Fruit fly (Drosophila melanogaster): ENCODE results near the gene Ugt35B1.

Gene Ugt35B1

dm6 chr3R:11200885-11201421 lies 30.9 kb upstream of the Ugt35B1 start (continued):
- TF ChIP-seq CG10267 (tag; optimal IDR thresholded peaks at IDR 0.05) = peak; percentile 15
- peak; percentile 29 for TF ChIP-seq CrebB (tag; optimal IDR thresholded peaks at IDR 0.05)
- TF ChIP-seq BtbVII (GFP tag; optimal IDR thresholded peaks at IDR 0.05) = peak; percentile 9
- peak; percentile 63 for TF ChIP-seq CG3281 (GFP tag; optimal IDR thresholded peaks at IDR 0.05)
- peak; percentile 61; the same call in 1 of the 4 replicates for TF ChIP-seq chinmo (GFP tag; IDR thresholded peaks at IDR 0.05; ENCODE audit: partially characterized antibody)
- no peak for TF ChIP-seq CG12744 (GFP tag; optimal IDR thresholded peaks at IDR 0.05)
- no peak for TF ChIP-seq fd64A (GFP tag; optimal IDR thresholded peaks at IDR 0.05)
- no peak for TF ChIP-seq CkIIα-i1 (GFP tag; IDR thresholded peaks at IDR 0.05)
- TF ChIP-seq salm (tag; optimal IDR thresholded peaks at IDR 0.05) = peak; percentile 20
- TF ChIP-seq row (GFP tag; IDR thresholded peaks at IDR 0.05) = peak; percentile 92
- TF ChIP-seq CG12104 (GFP tag; optimal IDR thresholded peaks at IDR 0.05) = peak; percentile 51
- peak; percentile 40 for TF ChIP-seq Abd-B (GFP tag; optimal IDR thresholded peaks at IDR 0.05)
- TF ChIP-seq ap (GFP tag; IDR thresholded peaks at IDR 0.05) = no peak
- peak; percentile 63 for TF ChIP-seq scrt (GFP tag; optimal IDR thresholded peaks at IDR 0.05)
- TF ChIP-seq ATbp (GFP tag; optimal IDR thresholded peaks at IDR 0.05) = no peak
- TF ChIP-seq CG3995 (GFP tag; optimal IDR thresholded peaks at IDR 0.05) = peak; percentile 35
- TF ChIP-seq CG1792 (GFP tag; optimal IDR thresholded peaks at IDR 0.05) = no peak
- TF ChIP-seq btn (GFP tag; optimal IDR thresholded peaks at IDR 0.05) = no peak
- TF ChIP-seq gro (GFP tag; optimal IDR thresholded peaks at IDR 0.05) = no peak
- TF ChIP-seq CG3847 (GFP tag; IDR thresholded peaks at IDR 0.05) = peak; percentile 40
- TF ChIP-seq Sry-δ (GFP tag; optimal IDR thresholded peaks at IDR 0.05) = no peak
- peak; percentile 65 for TF ChIP-seq exex (tag; optimal IDR thresholded peaks at IDR 0.05)
- TF ChIP-seq stwl (tag; optimal IDR thresholded peaks at IDR 0.05) = no peak
- TF ChIP-seq ken (GFP tag; IDR thresholded peaks at IDR 0.05) = no peak
- peak; percentile 52; the same call in 1 of the 3 replicates for TF ChIP-seq CG11695 (GFP tag; IDR thresholded peaks at IDR 0.05)
- peak; percentile 61 for TF ChIP-seq nmo (GFP tag; optimal IDR thresholded peaks at IDR 0.05)
- TF ChIP-seq Sin3A (optimal IDR thresholded peaks at IDR 0.05) = no peak
- peak; percentile 26 for TF ChIP-seq Deaf1 (tag; optimal IDR thresholded peaks at IDR 0.05)
- TF ChIP-seq Max (GFP tag; optimal IDR thresholded peaks at IDR 0.05) = peak; percentile 56
- TF ChIP-seq CG12155 (GFP tag; optimal IDR thresholded peaks at IDR 0.05) = peak; percentile 42
- TF ChIP-seq Xrp1 (GFP tag; IDR thresholded peaks at IDR 0.05) = no peak
- TF ChIP-seq gcm2 (GFP tag; optimal IDR thresholded peaks at IDR 0.05) = no peak
- TF ChIP-seq CG4820 (GFP tag; optimal IDR thresholded peaks at IDR 0.05) = peak; percentile 28
- TF ChIP-seq mam (GFP tag; optimal IDR thresholded peaks at IDR 0.05) = peak; percentile 38
- TF ChIP-seq fd102C (GFP tag; optimal IDR thresholded peaks at IDR 0.05) = no peak
- peak; percentile 36 for TF ChIP-seq CG4424 (GFP tag; optimal IDR thresholded peaks at IDR 0.05)
- TF ChIP-seq Hr78 (GFP tag; optimal IDR thresholded peaks at IDR 0.05) = peak in 1 of 2 experiments; percentile 64
- TF ChIP-seq lola (GFP tag; optimal IDR thresholded peaks at IDR 0.05) = no peak
- TF ChIP-seq toy (GFP tag; IDR thresholded peaks at IDR 0.05) = no peak
- no peak for TF ChIP-seq twi (tag; optimal IDR thresholded peaks at IDR 0.05)
- peak; percentile 42; the same call in 1 of the 3 replicates for TF ChIP-seq HLH4C (GFP tag; IDR thresholded peaks at IDR 0.05; ENCODE audit: partially characterized antibody)
- peak; percentile 49; the same call in 1 of the 2 replicates for TF ChIP-seq lmd (GFP tag; IDR thresholded peaks at IDR 0.05)
- peak; percentile 52 for TF ChIP-seq ttk (GFP tag; IDR thresholded peaks at IDR 0.05)
- TF ChIP-seq crol (GFP tag; IDR thresholded peaks at IDR 0.05) = no peak
- peak; percentile 49 for TF ChIP-seq fd96Cb (tag; optimal IDR thresholded peaks at IDR 0.05)
- TF ChIP-seq CG3407 (GFP tag; optimal IDR thresholded peaks at IDR 0.05) = peak; percentile 25
- TF ChIP-seq Doc2 (GFP tag; IDR thresholded peaks at IDR 0.05) = no peak
- TF ChIP-seq CG12659 (GFP tag; optimal IDR thresholded peaks at IDR 0.05) = peak; percentile 47
- TF ChIP-seq dysf (GFP tag; IDR thresholded peaks at IDR 0.05) = peak; percentile 73
- no peak for TF ChIP-seq cas (GFP tag; IDR thresholded peaks at IDR 0.05)
- TF ChIP-seq ind (GFP tag; optimal IDR thresholded peaks at IDR 0.05) = peak; percentile 61
